Worm (Caenorhabditis elegans) whole organism, midembryonic: ENCODE measurements around the gene cfp-1.

Experiments used
- flt-1 ChIP-seq: fragments of 200-800 bp; sonication (Bioruptor generic); IDR thresholded peaks from 2 replicates; pipeline ENCODE4 v1.3.6; 2022; ENCODE audit warnings: missing genetic modification characterization, missing compliant biosample characterization
- ztf-23 ChIP-seq: fragments of 200-800 bp; sonication (Bioruptor generic); IDR thresholded peaks from 2 replicates; pipeline ENCODE4 v1.3.6; 2022; ENCODE audit warnings: missing genetic modification reagents, missing genetic modification characterization, missing compliant biosample characterization

DNA sequence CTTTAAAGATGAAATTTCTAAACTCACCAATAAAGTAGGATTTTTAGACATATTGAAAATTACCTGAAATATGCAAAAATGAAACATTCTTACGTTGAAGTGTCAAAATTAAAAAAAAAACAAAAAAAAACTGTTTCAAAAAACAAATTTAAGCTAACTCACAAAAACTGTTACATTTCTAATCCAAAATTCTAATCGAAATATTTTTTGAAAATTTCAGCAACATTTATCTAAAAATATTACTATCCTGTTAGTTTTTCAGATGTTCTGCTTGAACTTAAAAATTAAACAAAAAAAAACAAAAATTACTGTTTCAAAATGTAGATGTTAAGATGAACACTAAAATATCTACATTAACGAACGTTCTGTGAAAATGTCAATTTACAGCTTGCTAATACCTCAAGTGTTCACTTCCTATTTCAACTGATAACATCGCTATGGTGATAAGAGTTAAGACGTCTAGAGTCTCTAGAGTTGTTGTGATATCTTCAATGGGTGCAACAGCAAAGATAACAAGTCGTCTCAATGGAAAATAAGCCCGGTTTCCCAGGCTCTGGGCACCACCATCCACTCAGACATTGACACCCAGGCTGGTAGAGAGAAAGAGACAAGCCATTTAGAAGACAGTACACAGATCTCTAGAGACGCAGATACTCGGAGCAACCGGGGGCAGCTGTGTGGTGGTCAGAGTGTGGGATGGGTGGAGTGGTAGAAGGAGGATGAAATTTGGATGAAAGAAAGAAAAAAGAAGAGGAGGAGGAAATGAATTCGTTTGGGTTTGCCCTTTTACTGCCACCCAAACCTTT, 50.8 kb downstream of the cfp-1 start, which contains the start of gene H12I19.115:
- TF ChIP-seq ztf-23 (GFP tag; lab: Robert Waterston, UW) (no peak), flt-1 (GFP tag; lab: Robert Waterston, UW) (no peak)
